Fruit fly (Drosophila melanogaster) whole organism, prepupa: ENCODE results near the gene udt.

Source experiments
- Blimp-1 ChIP-seq: fragments of 200-800 bp; sonication (Bioruptor generic); optimal IDR thresholded peaks from 3 replicates; lab custom pipeline; 2017; ENCODE audit warnings: missing biosample characterization, missing genetic modification characterization, mild to moderate bottlenecking, moderate library complexity, missing genetic modification reagents
- CG10669 ChIP-seq: fragments of 200-800 bp; sonication (Bioruptor generic); optimal IDR thresholded peaks from 3 replicates; lab custom pipeline; 2018; ENCODE audit warnings: missing biosample characterization, mild to moderate bottlenecking, missing genetic modification characterization, moderate library complexity
- CG11902 ChIP-seq: fragments of 200-800 bp; sonication (Bioruptor generic); optimal IDR thresholded peaks from 3 replicates; lab custom pipeline; 2016; ENCODE audit warnings: missing biosample characterization, missing genetic modification characterization
- CG15336 ChIP-seq: fragments of 200-800 bp; sonication (Bioruptor generic); IDR thresholded peaks from 2 replicates; pipeline ENCODE4 v1.3.6; 2022; ENCODE audit warnings: missing biosample characterization, missing genetic modification characterization
- CG1621 ChIP-seq: fragments of 200-800 bp; sonication (Bioruptor generic); optimal IDR thresholded peaks from 3 replicates; lab custom pipeline; 2018; ENCODE audit warnings: missing biosample characterization, mild to moderate bottlenecking, missing genetic modification characterization
- CG16779 ChIP-seq: fragments of 200-800 bp; sonication (Bioruptor generic); optimal IDR thresholded peaks from 3 replicates; lab custom pipeline; 2017; ENCODE audit warnings: missing biosample characterization, mild to moderate bottlenecking, missing genetic modification characterization
- CG31627 ChIP-seq: fragments of 200-800 bp; sonication (Bioruptor generic); optimal IDR thresholded peaks from 3 replicates; lab custom pipeline; 2016; ENCODE audit warnings: missing biosample characterization, missing genetic modification characterization
- CG34406 ChIP-seq: fragments of 200-800 bp; sonication (Bioruptor generic); optimal IDR thresholded peaks from 3 replicates; lab custom pipeline; 2016; ENCODE audit warnings: missing biosample characterization, missing genetic modification characterization
- CG3919 ChIP-seq: fragments of 200-800 bp; sonication (Bioruptor generic); optimal IDR thresholded peaks from 3 replicates; lab custom pipeline; 2016; ENCODE audit warnings: missing biosample characterization, missing genetic modification characterization
- CG4318 ChIP-seq: fragments of 200-800 bp; sonication (Bioruptor generic); optimal IDR thresholded peaks from 3 replicates; lab custom pipeline; 2017; ENCODE audit warnings: missing biosample characterization, mild to moderate bottlenecking, missing genetic modification characterization
- CG6276 ChIP-seq: fragments of 200-800 bp; sonication (Bioruptor generic); optimal IDR thresholded peaks from 2 replicates; lab custom pipeline; 2017; ENCODE audit warnings: missing biosample characterization, mild to moderate bottlenecking, missing genetic modification characterization
- CG6808 ChIP-seq: fragments of 200-800 bp; sonication (Bioruptor generic); optimal IDR thresholded peaks from 3 replicates; lab custom pipeline; 2017; ENCODE audit warnings: missing biosample characterization, missing genetic modification characterization, mild to moderate bottlenecking, moderate library complexity, missing genetic modification reagents
- CG6854 ChIP-seq: fragments of 200-800 bp; sonication (Bioruptor generic); optimal IDR thresholded peaks from 2 replicates; lab custom pipeline; 2017; ENCODE audit warnings: missing biosample characterization, mild to moderate bottlenecking, missing genetic modification characterization
- CG8119 ChIP-seq: fragments of 200-800 bp; sonication (Bioruptor generic); IDR thresholded peaks from 3 replicates; pipeline ENCODE4 v1.3.6; 2022; ENCODE audit warnings: missing biosample characterization, missing genetic modification characterization
- CG8319 ChIP-seq: fragments of 200-800 bp; sonication (Bioruptor generic); optimal IDR thresholded peaks from 3 replicates; lab custom pipeline; 2016; ENCODE audit warnings: missing biosample characterization, missing genetic modification characterization
- CG9139 ChIP-seq: fragments of 200-800 bp; sonication (Bioruptor generic); optimal IDR thresholded peaks from 3 replicates; lab custom pipeline; 2017; ENCODE audit warnings: missing biosample characterization, mild to moderate bottlenecking, missing genetic modification characterization
- Eip78C ChIP-seq: fragments of 200-800 bp; sonication (Bioruptor generic); peaks from one replicate; lab custom pipeline; 2016; ENCODE audit warnings: missing biosample characterization, missing genetic modification characterization
- Hr38 ChIP-seq: sonication (Bioruptor generic); optimal IDR thresholded peaks from 2 replicates; lab custom pipeline; 2016; ENCODE audit warnings: missing biosample characterization, missing genetic modification characterization
- Hr39 ChIP-seq: fragments of 200-800 bp; sonication (Bioruptor generic); optimal IDR thresholded peaks from 2 replicates; lab custom pipeline; 2016; ENCODE audit warnings: missing biosample characterization, missing genetic modification characterization
- Hr4 ChIP-seq: fragments of 200-800 bp; sonication (Bioruptor generic); optimal IDR thresholded peaks from 3 replicates; lab custom pipeline; 2016; ENCODE audit warnings: missing biosample characterization, missing genetic modification characterization
- Lpt ChIP-seq: fragments of 200-800 bp; sonication (Bioruptor generic); optimal IDR thresholded peaks from 3 replicates; lab custom pipeline; 2016; ENCODE audit warnings: missing biosample characterization, missing genetic modification characterization
- Met ChIP-seq: fragments of 200-800 bp; sonication (Bioruptor generic); optimal IDR thresholded peaks from 3 replicates; lab custom pipeline; 2016; ENCODE audit warnings: missing biosample characterization, missing genetic modification characterization
- OdsH ChIP-seq: fragments of 200-800 bp; sonication (Bioruptor generic); optimal IDR thresholded peaks from 3 replicates; lab custom pipeline; 2016; ENCODE audit warnings: missing biosample characterization, missing genetic modification characterization
- Smox ChIP-seq: fragments of 200-800 bp; sonication (Bioruptor generic); optimal IDR thresholded peaks from 3 replicates; lab custom pipeline; 2016; ENCODE audit warnings: missing biosample characterization, missing genetic modification characterization
- Sox102F ChIP-seq: fragments of 200-800 bp; sonication (Bioruptor generic); optimal IDR thresholded peaks from 2 replicates; lab custom pipeline; 2016; ENCODE audit warnings: missing biosample characterization, mild to moderate bottlenecking, missing genetic modification characterization
- Sox15 ChIP-seq: fragments of 200-800 bp; sonication (Bioruptor generic); optimal IDR thresholded peaks from 3 replicates; lab custom pipeline; 2016; ENCODE audit warnings: missing biosample characterization, missing genetic modification characterization
- achi ChIP-seq: fragments of 200-800 bp; sonication (Bioruptor generic); optimal IDR thresholded peaks from 3 replicates; lab custom pipeline; 2016; ENCODE audit warnings: missing biosample characterization, missing genetic modification characterization
- acj6 ChIP-seq: fragments of 200-800 bp; sonication (Bioruptor generic); optimal IDR thresholded peaks from 3 replicates; lab custom pipeline; 2016; ENCODE audit warnings: missing biosample characterization, missing genetic modification characterization
- dac ChIP-seq: fragments of 200-800 bp; sonication (Bioruptor generic); optimal IDR thresholded peaks from 2 replicates; lab custom pipeline; 2017; ENCODE audit warnings: missing biosample characterization, mild to moderate bottlenecking, missing genetic modification characterization
- dsx ChIP-seq: fragments of 200-800 bp; optimal IDR thresholded peaks from 3 replicates; lab custom pipeline; 2019; ENCODE audit warnings: missing biosample characterization, mild to moderate bottlenecking, missing genetic modification characterization, moderate library complexity; ENCODE audit not compliant: poor library complexity, severe bottlenecking
- eg ChIP-seq: fragments of 200-800 bp; sonication (Bioruptor generic); IDR thresholded peaks from 3 replicates; pipeline ENCODE4 v1.3.6; 2022; ENCODE audit warnings: missing biosample characterization, missing genetic modification characterization
- esn ChIP-seq: fragments of 200-800 bp; sonication (Bioruptor generic); optimal IDR thresholded peaks from 2 replicates; lab custom pipeline; 2016; ENCODE audit warnings: missing biosample characterization, mild to moderate bottlenecking, missing genetic modification characterization, moderate library complexity
- fd59A ChIP-seq: fragments of 200-800 bp; sonication (Bioruptor generic); optimal IDR thresholded peaks from 2 replicates; lab custom pipeline; 2017; ENCODE audit warnings: missing biosample characterization, mild to moderate bottlenecking, missing genetic modification characterization, missing genetic modification reagents
- fd85E ChIP-seq: fragments of 200-800 bp; sonication (Bioruptor generic); optimal IDR thresholded peaks from 3 replicates; lab custom pipeline; 2016; ENCODE audit warnings: missing biosample characterization, missing genetic modification characterization
- fkh ChIP-seq: fragments of 200-800 bp; sonication (Bioruptor generic); optimal IDR thresholded peaks from 3 replicates; lab custom pipeline; 2017; ENCODE audit warnings: missing biosample characterization, mild to moderate bottlenecking, missing genetic modification characterization, moderate library complexity
- lz ChIP-seq: fragments of 200-800 bp; sonication (Bioruptor generic); optimal IDR thresholded peaks from 3 replicates; lab custom pipeline; 2016; ENCODE audit warnings: missing biosample characterization, missing genetic modification characterization
- net ChIP-seq: fragments of 200-800 bp; sonication (Bioruptor generic); optimal IDR thresholded peaks from 3 replicates; lab custom pipeline; 2016; ENCODE audit warnings: missing biosample characterization, missing genetic modification characterization
- pdm3 ChIP-seq: fragments of 200-800 bp; sonication (Bioruptor generic); optimal IDR thresholded peaks from 3 replicates; lab custom pipeline; 2016; ENCODE audit warnings: missing biosample characterization, missing genetic modification characterization
- salr ChIP-seq, 2 experiments: fragments of 200-800 bp; sonication (Bioruptor generic); optimal IDR thresholded peaks; 3 replicates each; lab custom pipeline; 2016 to 2018; ENCODE audit warnings: missing biosample characterization in 2 of 2, missing genetic modification characterization in 2 of 2, mild to moderate bottlenecking in 1 of 2
- spab ChIP-seq: fragments of 200-800 bp; sonication (Bioruptor generic); optimal IDR thresholded peaks from 2 replicates; lab custom pipeline; 2017; ENCODE audit warnings: missing biosample characterization, mild to moderate bottlenecking, missing genetic modification characterization, missing genetic modification reagents
- ss ChIP-seq, 2 experiments: fragments of 200-800 bp; sonication (Bioruptor generic); optimal IDR thresholded peaks; 2 replicates in 1 of 2; 3 replicates in 1 of 2; lab custom pipeline; 2017 to 2018; ENCODE audit warnings: mild to moderate bottlenecking in 2 of 2, missing biosample characterization in 2 of 2, missing genetic modification characterization in 2 of 2, moderate library complexity in 1 of 2
- svp ChIP-seq: fragments of 200-800 bp; sonication (Bioruptor generic); peaks from one replicate; lab custom pipeline; 2016; ENCODE audit warnings: missing biosample characterization, missing genetic modification characterization
- vri ChIP-seq: fragments of 200-800 bp; sonication (Bioruptor generic); optimal IDR thresholded peaks from 3 replicates; lab custom pipeline; 2016; ENCODE audit warnings: missing biosample characterization, mild to moderate bottlenecking, missing genetic modification characterization

udt gene

DNA sequence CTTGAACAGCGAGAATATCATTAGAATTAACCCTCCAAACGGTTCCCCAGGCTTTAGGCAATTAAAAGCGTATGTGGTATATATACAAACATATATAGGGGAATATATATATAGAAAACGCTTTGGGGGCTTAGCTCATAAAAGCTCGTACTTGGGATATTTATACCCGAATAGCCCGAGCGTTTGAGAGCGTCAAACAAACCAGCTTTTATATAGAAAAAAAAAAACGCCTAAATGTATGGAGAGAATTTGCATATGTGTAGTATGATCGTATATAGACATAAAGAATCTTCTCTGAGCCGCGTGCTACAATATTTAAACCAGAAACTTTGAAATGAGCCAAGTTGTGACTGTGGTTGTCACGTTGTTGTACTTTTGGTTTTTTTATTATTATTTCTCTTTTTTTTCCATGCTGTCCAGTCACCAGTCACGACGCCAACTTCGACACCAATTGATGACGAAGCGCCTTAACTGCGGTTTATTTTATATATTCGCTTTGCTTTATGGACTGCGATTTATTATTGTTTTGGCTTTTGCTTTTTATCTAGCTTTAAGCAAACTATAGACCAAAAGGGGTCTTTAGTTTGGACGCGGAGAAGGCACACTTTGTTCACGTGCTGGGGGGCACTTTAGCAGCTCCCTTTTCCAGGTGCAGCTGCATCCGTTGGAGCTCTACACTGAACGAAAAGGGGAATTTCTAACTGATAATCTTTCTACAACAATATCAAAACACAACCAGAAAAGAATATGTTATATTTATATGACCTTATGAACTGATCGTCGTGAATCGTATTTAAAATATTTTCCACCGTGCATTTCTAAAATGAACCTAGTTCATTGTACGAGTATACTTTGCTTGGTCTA is 23.9 kb upstream of the udt start (continued):
- TF ChIP-seq fkh (GFP tag; lab: Kevin White, UChicago), result no peak
- TF ChIP-seq CG6808 (GFP tag; lab: Kevin White, UChicago), result peak; percentile 44
- no peak for TF ChIP-seq dac
- peak; percentile 13; the same call in 1 of the 2 replicates for TF ChIP-seq CG15336
- TF ChIP-seq CG4318 (GFP tag; lab: Kevin White, UChicago), result no peak
- peak; percentile 88 for TF ChIP-seq dsx (GFP tag; lab: Kevin White, UChicago)
- TF ChIP-seq achi (GFP tag; lab: Kevin White, UChicago), result peak; percentile 32
- peak; percentile 35 for TF ChIP-seq fd59A (GFP tag; lab: Kevin White, UChicago)
- peak; percentile 12 for TF ChIP-seq lz
- TF ChIP-seq CG10669, result peak; percentile 40
- TF ChIP-seq acj6 (GFP tag; lab: Kevin White, UChicago), result peak; percentile 32
- TF ChIP-seq CG8319 (GFP tag; lab: Kevin White, UChicago), result no peak
- TF ChIP-seq salr (GFP tag; optimal IDR thresholded peaks at IDR 0.05; lab: Kevin White, UChicago), result peak; percentile 7 to 27
- TF ChIP-seq fd85E, result no peak
- TF ChIP-seq CG11902 (GFP tag; lab: Kevin White, UChicago), result no peak
- TF ChIP-seq Blimp-1 (GFP tag; lab: Kevin White, UChicago), result no peak
- TF ChIP-seq Smox (GFP tag; lab: Kevin White, UChicago), result no peak
- peak; percentile 83 for TF ChIP-seq CG3919 (GFP tag; lab: Kevin White, UChicago)
- no peak for TF ChIP-seq Sox15 (GFP tag; lab: Kevin White, UChicago)
- peak; percentile 18 for TF ChIP-seq CG1621 (tag; lab: Kevin White, UChicago)
- TF ChIP-seq svp (GFP tag; lab: Kevin White, UChicago), result no peak
- TF ChIP-seq Lpt (GFP tag; lab: Kevin White, UChicago), result no peak
- peak; percentile 24 for TF ChIP-seq OdsH
- peak; percentile 35 for TF ChIP-seq spab (GFP tag; lab: Kevin White, UChicago)
- no peak for TF ChIP-seq Hr39 (GFP tag; lab: Kevin White, UChicago)
- peak; percentile 44 for TF ChIP-seq net (GFP tag; lab: Kevin White, UChicago)
- 0 out of 3 replicates have a peak, but pooled peaks have one; percentile 24 for TF ChIP-seq CG8119 (GFP tag; lab: Robert Waterston, UW)
- peak; percentile 23 for TF ChIP-seq Met
- no peak for TF ChIP-seq CG16779 (tag; lab: Kevin White, UChicago)
- TF ChIP-seq vri (GFP tag; lab: Kevin White, UChicago), result no peak
- peak; percentile 1 to 88 for TF ChIP-seq ss (GFP tag; optimal IDR thresholded peaks at IDR 0.05; lab: Kevin White, UChicago)
- TF ChIP-seq eg (GFP tag; lab: Robert Waterston, UW), result peak; percentile 73
- TF ChIP-seq esn (GFP tag; lab: Kevin White, UChicago), result no peak

- TF ChIP-seq Hr39 (GFP tag; lab: Kevin White, UChicago), result no peak
- TF ChIP-seq lz, result no peak
- no peak for TF ChIP-seq eg (GFP tag; lab: Robert Waterston, UW)
- no peak for TF ChIP-seq CG31627 (GFP tag; lab: Kevin White, UChicago)
- TF ChIP-seq CG9139, result peak; percentile 20
- no peak for TF ChIP-seq Hr38 (GFP tag; lab: Kevin White, UChicago)
- peak; percentile 16 for TF ChIP-seq CG3919 (GFP tag; lab: Kevin White, UChicago)
- TF ChIP-seq spab (GFP tag; lab: Kevin White, UChicago), result peak; percentile 26
- TF ChIP-seq CG6808 (GFP tag; lab: Kevin White, UChicago), result peak; percentile 55
- TF ChIP-seq CG6276 (GFP tag; lab: Kevin White, UChicago), result peak; percentile 38
- TF ChIP-seq pdm3 (GFP tag; lab: Kevin White, UChicago), result no peak
- no peak for TF ChIP-seq Eip78C
- TF ChIP-seq CG34406 (GFP tag; lab: Kevin White, UChicago), result no peak
- peak; percentile 91 for TF ChIP-seq Blimp-1 (GFP tag; lab: Kevin White, UChicago)
- no peak for TF ChIP-seq Sox102F
- TF ChIP-seq Hr4, result no peak
- peak; percentile 36 to 56 for TF ChIP-seq ss (GFP tag; optimal IDR thresholded peaks at IDR 0.05; lab: Kevin White, UChicago)
- no peak for TF ChIP-seq CG6854 (GFP tag; lab: Kevin White, UChicago)
Measured at dm6 chr3R:23784925-23785680, 22.0 kb upstream of the udt start.
